ENCODE assay signal across 5 worm cellular contexts in genomic region chrIII:2632819-2633398, ce11.
TF ChIP-seq lines count a peak whose summit lies in the region.

No protein-coding gene starts in this region.

TF ChIP-seq in whole organism, L1 larva, 84 proteins besides CTCF, POLR2A, EP300 and RAD21:
- TF ChIP-seq snu-23 (GFP tag; optimal IDR thresholded peaks at IDR 0.05; lab: Kevin White, UChicago), result peak; percentile 16
- no peak for TF ChIP-seq ces-1 (GFP tag; optimal IDR thresholded peaks at IDR 0.05; lab: Kevin White, UChicago)
- no peak for TF ChIP-seq sptf-1 (tag; optimal IDR thresholded peaks at IDR 0.05; lab: Kevin White, UChicago)
- no peak for TF ChIP-seq nhr-76 (tag; optimal IDR thresholded peaks at IDR 0.05; lab: Kevin White, UChicago)
- no peak for TF ChIP-seq swsn-7 (tag; optimal IDR thresholded peaks at IDR 0.05; lab: Kevin White, UChicago)
- no peak for TF ChIP-seq unc-62 (GFP tag; optimal IDR thresholded peaks at IDR 0.05; lab: Kevin White, UChicago)
- no peak for TF ChIP-seq nhr-11 (tag; optimal IDR thresholded peaks at IDR 0.05; lab: Kevin White, UChicago)
- TF ChIP-seq lsy-2 (tag; optimal IDR thresholded peaks at IDR 0.05; lab: Kevin White, UChicago), result peak in 1 of 2 experiments; percentile 48
- no peak for TF ChIP-seq mab-9 (GFP tag; IDR thresholded peaks at IDR 0.05; lab: Robert Waterston, UW)
- peak; percentile 81 for TF ChIP-seq nhr-85 (tag; lab: Kevin White, UChicago)
- no peak for TF ChIP-seq fkh-4 (tag; optimal IDR thresholded peaks at IDR 0.05; lab: Kevin White, UChicago; ENCODE audit: borderline replicate concordance)
- TF ChIP-seq mep-1 (tag; optimal IDR thresholded peaks at IDR 0.05; lab: Kevin White, UChicago), result peak; percentile 24
- TF ChIP-seq unc-98 (GFP tag; IDR thresholded peaks at IDR 0.05; lab: Robert Waterston, UW), result no peak
- TF ChIP-seq ets-5 (GFP tag; IDR thresholded peaks at IDR 0.05; lab: Robert Waterston, UW), result no peak
- peak; percentile 93 for TF ChIP-seq blmp-1 (tag; optimal IDR thresholded peaks at IDR 0.05; lab: Kevin White, UChicago)

TF ChIP-seq in whole organism, L2 larva, 48 proteins besides CTCF, POLR2A, EP300 and RAD21 (continues in another document):
- TF ChIP-seq elt-1 (tag; optimal IDR thresholded peaks at IDR 0.05; lab: Kevin White, UChicago) (peak; percentile 73), nhr-11 (tag; optimal IDR thresholded peaks at IDR 0.05; lab: Kevin White, UChicago) (no peak), zag-1 (tag; optimal IDR thresholded peaks at IDR 0.05; lab: Kevin White, UChicago) (no peak), nhr-6 (tag; optimal IDR thresholded peaks at IDR 0.05; lab: Kevin White, UChicago) (no peak), dmd-4 (tag; optimal IDR thresholded peaks at IDR 0.05; lab: Kevin White, UChicago) (no peak), unc-55 (GFP tag; optimal IDR thresholded peaks at IDR 0.05; lab: Kevin White, UChicago) (no peak), blmp-1 (tag; optimal IDR thresholded peaks at IDR 0.05; lab: Kevin White, UChicago; ENCODE audit: insufficient read depth) (peak; percentile 84), nhr-129 (tag; optimal IDR thresholded peaks at IDR 0.05; lab: Kevin White, UChicago) (no peak), Y55F3AM.14 (GFP tag; optimal IDR thresholded peaks at IDR 0.05; lab: Kevin White, UChicago) (no peak), nhr-10 (tag; optimal IDR thresholded peaks at IDR 0.05; lab: Kevin White, UChicago) (no peak), fos-1 (tag; optimal IDR thresholded peaks at IDR 0.05; lab: Kevin White, UChicago) (no peak), egl-27 (tag; optimal IDR thresholded peaks at IDR 0.05; lab: Kevin White, UChicago) (peak; percentile 40), nhr-21 (tag; optimal IDR thresholded peaks at IDR 0.05; lab: Kevin White, UChicago) (peak; percentile 70), ceh-16 (tag; optimal IDR thresholded peaks at IDR 0.05; lab: Kevin White, UChicago) (peak; percentile 83), mbf-1 (tag; optimal IDR thresholded peaks at IDR 0.05; lab: Kevin White, UChicago) (no peak), lin-11 (tag; optimal IDR thresholded peaks at IDR 0.05; lab: Kevin White, UChicago) (no peak), nhr-25 (tag; optimal IDR thresholded peaks at IDR 0.05; lab: Kevin White, UChicago) (peak; percentile 21), lsy-2 (tag; optimal IDR thresholded peaks at IDR 0.05; lab: Kevin White, UChicago) (peak in 1 of 2 experiments; percentile 46), nhr-237 (tag; optimal IDR thresholded peaks at IDR 0.05; lab: Kevin White, UChicago) (no peak), mab-5 (tag; optimal IDR thresholded peaks at IDR 0.05; lab: Kevin White, UChicago) (no peak), ZK546.5 (tag; optimal IDR thresholded peaks at IDR 0.05; lab: Kevin White, UChicago) (no peak)

TF ChIP-seq in whole organism, L3 larva, 47 proteins besides CTCF, POLR2A, EP300 and RAD21:
- peak; percentile 75 for TF ChIP-seq nhr-25 (tag; optimal IDR thresholded peaks at IDR 0.05; lab: Kevin White, UChicago)
- TF ChIP-seq unc-62 (GFP tag; optimal IDR thresholded peaks at IDR 0.05; lab: Kevin White, UChicago), result no peak
- peak; percentile 85 for TF ChIP-seq elt-1 (tag; optimal IDR thresholded peaks at IDR 0.05; lab: Kevin White, UChicago)
- TF ChIP-seq nhr-23 (tag; optimal IDR thresholded peaks at IDR 0.05; lab: Kevin White, UChicago), result peak; percentile 89
- TF ChIP-seq nhr-43 (tag; optimal IDR thresholded peaks at IDR 0.05; lab: Kevin White, UChicago; ENCODE audit: poor library complexity, severe bottlenecking), result peak; percentile 31
TF ChIP-seq in whole organism, L3 larva: peak in this region for 4.

TF ChIP-seq in whole organism, L4 larva, 104 proteins besides CTCF, POLR2A, EP300 and RAD21:
- TF ChIP-seq fos-1 (tag; optimal IDR thresholded peaks at IDR 0.05; lab: Kevin White, UChicago), result no peak
- TF ChIP-seq dmd-6 (GFP tag; IDR thresholded peaks at IDR 0.05; lab: Robert Waterston, UW), result no peak
- no peak for TF ChIP-seq mxl-2 (GFP tag; conservative IDR thresholded peaks at IDR 0.05; lab: Robert Waterston, UW)
- TF ChIP-seq unc-62 (GFP tag; optimal IDR thresholded peaks at IDR 0.05 in 1 of 2; lab: Kevin White, UChicago), result peak in 1 of 2 experiments; percentile 9
- no peak for TF ChIP-seq unc-62 (tag; optimal IDR thresholded peaks at IDR 0.05; lab: Kevin White, UChicago)
- no peak for TF ChIP-seq lin-1 (GFP tag; IDR thresholded peaks at IDR 0.05; lab: Robert Waterston, UW)
- TF ChIP-seq nhr-28 (tag; optimal IDR thresholded peaks at IDR 0.05; lab: Kevin White, UChicago), result peak; percentile 2
- TF ChIP-seq lsy-2 (tag; optimal IDR thresholded peaks at IDR 0.05; lab: Kevin White, UChicago), result peak in 1 of 2 experiments; percentile 30
- TF ChIP-seq dpl-1 (GFP tag; optimal IDR thresholded peaks at IDR 0.05; lab: Kevin White, UChicago), result no peak
- TF ChIP-seq mep-1 (tag; optimal IDR thresholded peaks at IDR 0.05; lab: Kevin White, UChicago), result no peak
- no peak for TF ChIP-seq nhr-111 (GFP tag; optimal IDR thresholded peaks at IDR 0.05; lab: Kevin White, UChicago)
- no peak for TF ChIP-seq F49E8.2 (tag; optimal IDR thresholded peaks at IDR 0.05; lab: Kevin White, UChicago; ENCODE audit: borderline replicate concordance)

TF ChIP-seq in whole organism, mixed stage, embryonic, 35 proteins besides CTCF, POLR2A, EP300 and RAD21:
- TF ChIP-seq ceh-39 (tag; optimal IDR thresholded peaks at IDR 0.05; lab: Kevin White, UChicago) (no peak), ham-2 (GFP tag; optimal IDR thresholded peaks at IDR 0.05; lab: Kevin White, UChicago) (peak; percentile 19), elt-1 (tag; optimal IDR thresholded peaks at IDR 0.05; lab: Kevin White, UChicago; ENCODE audit: borderline replicate concordance, insufficient read depth) (peak; percentile 52), nhr-237 (tag; optimal IDR thresholded peaks at IDR 0.05; lab: Kevin White, UChicago) (no peak), unc-120 (tag; optimal IDR thresholded peaks at IDR 0.05; lab: Kevin White, UChicago; ENCODE audit: poor library complexity, severe bottlenecking) (no peak)

Comparison
In these comparisons a context has a peak if more than half of its experiments do, and no peak if none do; other contexts are left out.
1. Of the 29 proteins assayed by ChIP-seq in both whole organism, L4 larva and whole organism, L1 larva: peak only in whole organism, L4 larva: nhr-28; only in whole organism, L1 larva: mep-1; in both: none; in neither: 25; mixed calls (peak in some experiments, not most) for 2.